Fruit fly (Drosophila melanogaster): Measurements from ENCODE around the gene Oatp33Ea.
A peak's percentile ranks its signal among the peaks of the same experiment; 100 is the strongest.

Oatp33Ea gene

dm6 chr2L:12460767-12461739 is 15.3 kb upstream of the Oatp33Ea start (continued):
- TF ChIP-seq CG12219 (GFP tag; optimal IDR thresholded peaks at IDR 0.05), result peak; percentile 55
- TF ChIP-seq zf30C (GFP tag; optimal IDR thresholded peaks at IDR 0.05), result peak; percentile 49
- no peak for TF ChIP-seq CG14965 (GFP tag; optimal IDR thresholded peaks at IDR 0.05; ENCODE audit: borderline replicate concordance)
- TF ChIP-seq Drgx (GFP tag; IDR thresholded peaks at IDR 0.05), result 0 out of 2 replicates have a peak, but pooled peaks have one; percentile 47
- peak; percentile 55 for TF ChIP-seq CG2116 (GFP tag; optimal IDR thresholded peaks at IDR 0.05)
- peak; percentile 29; the same call in 1 of the 3 replicates for TF ChIP-seq dysf (GFP tag; IDR thresholded peaks at IDR 0.05)
- TF ChIP-seq HHEX (GFP tag; optimal IDR thresholded peaks at IDR 0.05), result peak; percentile 75
- no peak for TF ChIP-seq Hmx (GFP tag; optimal IDR thresholded peaks at IDR 0.05)
- peak; percentile 79 for TF ChIP-seq Atf6 (GFP tag; IDR thresholded peaks at IDR 0.05)
- no peak for TF ChIP-seq CG8944 (GFP tag; optimal IDR thresholded peaks at IDR 0.05)
- TF ChIP-seq nerfin-2 (GFP tag; IDR thresholded peaks at IDR 0.05; ENCODE audit: partially characterized antibody), result no peak
- TF ChIP-seq zfh2 (GFP tag; optimal IDR thresholded peaks at IDR 0.05), result no peak
- TF ChIP-seq Six4 (GFP tag; optimal IDR thresholded peaks at IDR 0.05), result no peak
- TF ChIP-seq Lpt (GFP tag; optimal IDR thresholded peaks at IDR 0.05), result no peak
- TF ChIP-seq Hr78 (GFP tag; optimal IDR thresholded peaks at IDR 0.05), result no peak
- TF ChIP-seq CG8765 (GFP tag; IDR thresholded peaks at IDR 0.05), result no peak
- peak; percentile 93 for TF ChIP-seq CG13894 (tag; optimal IDR thresholded peaks at IDR 0.05)
- TF ChIP-seq gcm (GFP tag; optimal IDR thresholded peaks at IDR 0.05), result peak; percentile 65
- peak; percentile 76 for TF ChIP-seq zen (tag; optimal IDR thresholded peaks at IDR 0.05)
- 0 out of 3 replicates have a peak, but pooled peaks have one; percentile 22 for TF ChIP-seq Opbp (GFP tag; IDR thresholded peaks at IDR 0.05; ENCODE audit: partially characterized antibody)
- TF ChIP-seq pros (GFP tag; optimal IDR thresholded peaks at IDR 0.05), result peak; percentile 74
- TF ChIP-seq bowl (GFP tag; IDR thresholded peaks at IDR 0.05), result peak; percentile 64; the same call in 1 of the 2 replicates
- peak; percentile 46 for TF ChIP-seq gem (tag; optimal IDR thresholded peaks at IDR 0.05)
- peak; percentile 63 for TF ChIP-seq Xrp1 (GFP tag; IDR thresholded peaks at IDR 0.05)
- TF ChIP-seq CG16815 (GFP tag; optimal IDR thresholded peaks at IDR 0.05), result no peak
- peak; percentile 18; the same call in 2 of the 3 replicates for TF ChIP-seq sr (GFP tag; IDR thresholded peaks at IDR 0.05)
- TF ChIP-seq Oaz (GFP tag; IDR thresholded peaks at IDR 0.05), result no peak
- peak; percentile 82 for TF ChIP-seq kni (GFP tag; optimal IDR thresholded peaks at IDR 0.05)
- TF ChIP-seq CG18262 (tag; optimal IDR thresholded peaks at IDR 0.05), result peak; percentile 55
- peak; percentile 69; the same call in 1 of the 3 replicates for TF ChIP-seq otp (GFP tag; IDR thresholded peaks at IDR 0.05)
- TF ChIP-seq scrt (GFP tag; optimal IDR thresholded peaks at IDR 0.05), result peak; percentile 74
- peak; percentile 44 for TF ChIP-seq disco-r (GFP tag; optimal IDR thresholded peaks at IDR 0.05)
- TF ChIP-seq Side (GFP tag; optimal IDR thresholded peaks at IDR 0.05), result peak; percentile 55
- TF ChIP-seq CG15514 (GFP tag; optimal IDR thresholded peaks at IDR 0.05), result peak; percentile 82
- peak; percentile 60 for TF ChIP-seq unpg (GFP tag; optimal IDR thresholded peaks at IDR 0.05)
- peak; percentile 71 for TF ChIP-seq chm (GFP tag; IDR thresholded peaks at IDR 0.05)
- TF ChIP-seq D19B (GFP tag; optimal IDR thresholded peaks at IDR 0.05), result peak; percentile 12
- peak in 1 of 2 experiments; percentile 59 for TF ChIP-seq Eip74EF (GFP tag; optimal IDR thresholded peaks at IDR 0.05)
- TF ChIP-seq CG6813 (GFP tag; optimal IDR thresholded peaks at IDR 0.05), result peak; percentile 89
- TF ChIP-seq CG9727 (GFP tag; optimal IDR thresholded peaks at IDR 0.05), result peak; percentile 78
- TF ChIP-seq sc (optimal IDR thresholded peaks at IDR 0.05), result no peak
- TF ChIP-seq sc (GFP tag; optimal IDR thresholded peaks at IDR 0.05), result peak; percentile 13
- TF ChIP-seq bigmax (GFP tag; optimal IDR thresholded peaks at IDR 0.05), result peak; percentile 23
- TF ChIP-seq slp2 (GFP tag; optimal IDR thresholded peaks at IDR 0.05), result no peak
- no peak for TF ChIP-seq da (GFP tag; optimal IDR thresholded peaks at IDR 0.05)
- peak; percentile 69 for TF ChIP-seq CG12659 (GFP tag; optimal IDR thresholded peaks at IDR 0.05)
- peak; percentile 18 for TF ChIP-seq maf-S (GFP tag; optimal IDR thresholded peaks at IDR 0.05)
